Worm (Caenorhabditis elegans) whole organism, L2 larva: ENCODE results near the gene ZK1010.12.

ENCODE experiments used
- F13H6.1 ChIP-seq: sonication (generic microtip); optimal IDR thresholded peaks from 2 replicates; lab custom pipeline; 2016; ENCODE audit warnings: missing genetic modification characterization, missing compliant biosample characterization
- Y55F3AM.14 ChIP-seq: fragments of 200-800 bp; sonication (Bioruptor generic); optimal IDR thresholded peaks from 2 replicates; lab custom pipeline; 2018; ENCODE audit warnings: mild to moderate bottlenecking, missing genetic modification characterization, missing compliant biosample characterization
- ZK546.5 ChIP-seq: sonication (generic microtip); optimal IDR thresholded peaks from 2 replicates; lab custom pipeline; 2017; ENCODE audit warnings: missing biosample characterization, missing genetic modification characterization
- ama-1 ChIP-seq: fragments of 150-350 bp; optimal IDR thresholded peaks from 2 replicates; lab custom pipeline; 2018; ENCODE audit warnings: inconsistent platforms
- blmp-1 ChIP-seq: sonication (generic microtip); optimal IDR thresholded peaks from 2 replicates; lab custom pipeline; 2017; ENCODE audit warnings: missing genetic modification characterization, mild to moderate bottlenecking, missing compliant biosample characterization, antibody characterized with exemption, moderate library complexity; ENCODE audit not compliant: insufficient read depth
- ceh-16 ChIP-seq: fragments of 150-350 bp; optimal IDR thresholded peaks from 2 replicates; lab custom pipeline; 2014; ENCODE audit warnings: missing biosample characterization, missing genetic modification characterization
- dmd-4 ChIP-seq: sonication (generic microtip); optimal IDR thresholded peaks from 2 replicates; lab custom pipeline; 2017; ENCODE audit warnings: missing biosample characterization, missing genetic modification characterization
- gmeb-1 ChIP-seq: fragments of 150-350 bp; optimal IDR thresholded peaks from 2 replicates; lab custom pipeline; 2014; ENCODE audit warnings: missing biosample characterization, missing genetic modification characterization
- lin-39 ChIP-seq: fragments of 150-350 bp; optimal IDR thresholded peaks from 2 replicates; lab custom pipeline; 2014; ENCODE audit warnings: missing biosample characterization, missing genetic modification reagents, missing genetic modification characterization
- lsy-2 ChIP-seq, 2 experiments: fragments of 150-350 bp in 1 of 2; sonication (generic microtip) in 1 of 2; optimal IDR thresholded peaks; 2 replicates each; lab custom pipeline; 2014 to 2017; ENCODE audit warnings: missing biosample characterization in 2 of 2, missing genetic modification characterization in 2 of 2
- mbf-1 ChIP-seq: sonication (generic microtip); optimal IDR thresholded peaks from 2 replicates; lab custom pipeline; 2017; ENCODE audit warnings: missing biosample characterization, missing genetic modification characterization
- mdl-1 ChIP-seq, 2 experiments: fragments of 150-350 bp in 1 of 2; sonication (generic microtip) in 1 of 2; optimal IDR thresholded peaks; 2 replicates each; lab custom pipeline; 2017; ENCODE audit warnings: missing biosample characterization in 2 of 2, missing genetic modification characterization in 2 of 2
- nhr-10 ChIP-seq: sonication (generic microtip); optimal IDR thresholded peaks from 2 replicates; lab custom pipeline; 2017; ENCODE audit warnings: missing biosample characterization, missing genetic modification characterization
- nhr-12 ChIP-seq: fragments of 150-350 bp; optimal IDR thresholded peaks from 2 replicates; lab custom pipeline; 2014; ENCODE audit warnings: missing biosample characterization, missing genetic modification characterization
- nhr-129 ChIP-seq: fragments of 150-350 bp; optimal IDR thresholded peaks from 2 replicates; lab custom pipeline; 2014; ENCODE audit warnings: missing biosample characterization, missing genetic modification characterization
- nhr-21 ChIP-seq: fragments of 150-350 bp; optimal IDR thresholded peaks from 2 replicates; lab custom pipeline; 2014; ENCODE audit warnings: missing biosample characterization, missing genetic modification characterization
- nhr-237 ChIP-seq: fragments of 150-350 bp; optimal IDR thresholded peaks from 2 replicates; lab custom pipeline; 2014; ENCODE audit warnings: missing biosample characterization, missing genetic modification characterization
- nhr-6 ChIP-seq: fragments of 150-350 bp; optimal IDR thresholded peaks from 2 replicates; lab custom pipeline; 2014; ENCODE audit warnings: missing biosample characterization, missing genetic modification characterization
- peb-1 ChIP-seq: fragments of 150-350 bp; optimal IDR thresholded peaks from 2 replicates; lab custom pipeline; 2014; ENCODE audit warnings: missing biosample characterization, missing genetic modification characterization
- sem-4 ChIP-seq: fragments of 150-350 bp; optimal IDR thresholded peaks from 2 replicates; lab custom pipeline; 2014; ENCODE audit warnings: missing biosample characterization, missing genetic modification reagents, missing genetic modification characterization
- sma-3 ChIP-seq: sonication (generic microtip); optimal IDR thresholded peaks from 2 replicates; lab custom pipeline; 2016; ENCODE audit warnings: missing genetic modification reagents, missing genetic modification characterization, missing compliant biosample characterization
- snpc-4 ChIP-seq: fragments of 150-350 bp; optimal IDR thresholded peaks from 2 replicates; lab custom pipeline; 2014; ENCODE audit warnings: missing biosample characterization, missing genetic modification characterization
- unc-39 ChIP-seq: fragments of 150-350 bp; optimal IDR thresholded peaks from 2 replicates; lab custom pipeline; 2014; ENCODE audit warnings: missing biosample characterization, missing genetic modification characterization
- unc-62 ChIP-seq: fragments of 150-350 bp; optimal IDR thresholded peaks from 2 replicates; lab custom pipeline; 2014; ENCODE audit warnings: missing biosample characterization, missing genetic modification reagents, missing genetic modification characterization
- zag-1 ChIP-seq: fragments of 150-350 bp; optimal IDR thresholded peaks from 2 replicates; lab custom pipeline; 2014; ENCODE audit warnings: missing biosample characterization, missing genetic modification characterization

ZK1010.12 gene

DNA sequence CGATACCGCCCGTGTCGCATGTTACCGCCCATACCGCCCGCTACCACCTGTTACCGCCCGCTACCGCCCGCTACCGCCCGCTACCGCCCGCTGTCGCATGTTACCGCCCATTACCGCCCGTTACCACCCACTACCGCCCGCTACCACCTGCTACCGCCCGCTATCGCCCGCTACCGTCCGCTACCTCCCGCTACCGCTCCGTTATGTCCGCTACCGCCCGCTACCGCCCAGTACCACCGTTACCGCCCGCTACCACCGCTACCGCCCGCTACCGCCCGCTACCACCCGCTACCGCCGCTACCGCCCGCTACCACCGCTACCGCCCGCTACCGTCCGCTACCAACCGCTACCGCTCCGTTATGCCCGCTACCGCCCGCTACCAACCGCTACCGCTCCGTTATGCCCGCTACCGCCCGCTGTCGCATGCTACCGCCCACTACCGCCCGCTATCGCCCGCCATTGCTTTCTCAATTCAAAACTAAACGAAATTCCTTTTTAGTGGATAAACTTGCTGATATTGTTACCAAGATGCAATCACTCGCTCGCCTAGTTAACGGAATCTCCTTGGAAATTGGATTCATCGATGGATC is 41.4 kb downstream of the ZK1010.12 start:
- TF ChIP-seq nhr-21 (tag; lab: Kevin White, UChicago) (no peak), nhr-237 (tag; lab: Kevin White, UChicago) (no peak), F13H6.1 (tag; lab: Kevin White, UChicago) (no peak), lin-39 (tag; lab: Kevin White, UChicago) (no peak), blmp-1 (tag; lab: Kevin White, UChicago) (no peak), nhr-129 (tag; lab: Kevin White, UChicago) (no peak), ceh-16 (tag; lab: Kevin White, UChicago) (no peak), sma-3 (GFP tag; lab: Kevin White, UChicago) (no peak), sem-4 (tag; lab: Kevin White, UChicago) (no peak), unc-39 (tag; lab: Kevin White, UChicago) (no peak), lsy-2 (tag; optimal IDR thresholded peaks at IDR 0.05; lab: Kevin White, UChicago) (no peak), gmeb-1 (tag; lab: Kevin White, UChicago) (no peak), zag-1 (tag; lab: Kevin White, UChicago) (no peak), mbf-1 (tag; lab: Kevin White, UChicago) (no peak)
- TF ChIP-seq, all 48 proteins: peak for 0

DNA sequence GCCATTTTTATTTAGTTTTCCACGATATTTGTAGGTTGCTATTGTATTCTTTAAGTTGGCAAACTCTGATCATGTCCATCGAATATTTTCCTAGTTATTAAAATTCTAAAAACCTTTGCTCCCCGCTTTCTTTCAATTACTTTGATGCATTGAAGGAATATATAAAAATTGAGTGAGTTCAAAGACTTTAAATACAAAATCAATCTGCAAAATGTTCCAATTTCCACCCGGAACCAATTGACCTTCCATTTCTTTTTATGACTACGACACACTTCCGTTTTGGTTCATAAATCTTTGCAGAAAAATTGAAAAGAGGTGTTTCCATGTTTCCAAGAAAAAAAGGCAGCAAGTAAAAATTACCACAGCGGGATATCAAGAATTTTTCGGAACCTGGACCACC is 48.6 kb downstream of the ZK1010.12 start, which contains the start of gene F54F12.2:
Gene F54F12.2 (plus strand): TSS at position 301 of the 400 bp plus-strand sequence.
- TF ChIP-seq lin-39 (tag; lab: Kevin White, UChicago) (no peak), mdl-1 (tag; optimal IDR thresholded peaks at IDR 0.05; lab: Kevin White, UChicago) (no peak), ZK546.5 (tag; lab: Kevin White, UChicago) (no peak), nhr-10 (tag; lab: Kevin White, UChicago) (no peak), Y55F3AM.14 (GFP tag; lab: Kevin White, UChicago) (no peak), ama-1 (lab: Kevin White, UChicago) (no peak), nhr-12 (tag; lab: Kevin White, UChicago) (no peak), dmd-4 (no peak), nhr-237 (tag; lab: Kevin White, UChicago) (no peak), nhr-6 (tag; lab: Kevin White, UChicago) (no peak), lsy-2 (tag; optimal IDR thresholded peaks at IDR 0.05; lab: Kevin White, UChicago) (no peak), peb-1 (no peak), snpc-4 (tag; lab: Kevin White, UChicago) (no peak), mbf-1 (tag; lab: Kevin White, UChicago) (no peak), unc-62 (no peak)
